Worm (Caenorhabditis elegans) whole organism, young adult: ENCODE results near the gene npr-2.
A peak's percentile ranks its signal among the peaks of the same experiment; 100 is the strongest.

ENCODE experiments used
- B0019.2 ChIP-seq: fragments of 200-800 bp; sonication (Bioruptor generic); conservative IDR thresholded peaks from 2 replicates; pipeline ENCODE4 v1.3.6; 2022; ENCODE audit warnings: missing genetic modification reagents, missing genetic modification characterization, missing compliant biosample characterization
- B0336.3 ChIP-seq: fragments of 200-800 bp; sonication (Bioruptor generic); IDR thresholded peaks from 2 replicates; pipeline ENCODE4 v1.3.6; 2022; ENCODE audit warnings: missing genetic modification characterization, missing compliant biosample characterization
- D2030.7 ChIP-seq: fragments of 200-800 bp; sonication (Bioruptor generic); IDR thresholded peaks from 2 replicates; pipeline ENCODE4 v1.3.6; 2022; ENCODE audit warnings: missing genetic modification reagents, missing genetic modification characterization, missing compliant biosample characterization
- F33H1.4 ChIP-seq: fragments of 200-800 bp; sonication (Bioruptor generic); IDR thresholded peaks from 2 replicates; pipeline ENCODE4 v1.3.6; 2022; ENCODE audit warnings: missing genetic modification reagents, missing genetic modification characterization, missing compliant biosample characterization
- F39B2.1 ChIP-seq: fragments of 200-800 bp; sonication (Bioruptor generic); IDR thresholded peaks from 2 replicates; pipeline ENCODE4 v1.3.6; 2022; ENCODE audit warnings: missing genetic modification reagents, missing genetic modification characterization, missing compliant biosample characterization
- F49E8.2 ChIP-seq: sonication (generic microtip); optimal IDR thresholded peaks from 3 replicates; lab custom pipeline; 2017; ENCODE audit warnings: missing genetic modification characterization, mild to moderate bottlenecking, missing compliant biosample characterization, antibody characterized with exemption, moderate library complexity; ENCODE audit not compliant: insufficient read depth
- K12H6.12 ChIP-seq: fragments of 200-800 bp; sonication (Bioruptor generic); optimal IDR thresholded peaks from 2 replicates; lab custom pipeline; 2018; ENCODE audit warnings: mild to moderate bottlenecking, missing genetic modification characterization, missing compliant biosample characterization
- T07F8.4 ChIP-seq: sonication (generic microtip); optimal IDR thresholded peaks from 2 replicates; lab custom pipeline; 2016; ENCODE audit warnings: mild to moderate bottlenecking, missing genetic modification characterization, moderate library complexity, missing compliant biosample characterization
- Y79H2A.3 ChIP-seq: fragments of 200-800 bp; sonication (Bioruptor generic); conservative IDR thresholded peaks from 2 replicates; pipeline ENCODE4 v1.3.6; 2022; ENCODE audit warnings: missing genetic modification reagents, missing genetic modification characterization, missing compliant biosample characterization
- ceh-79 ChIP-seq: sonication (generic microtip); optimal IDR thresholded peaks from 2 replicates; lab custom pipeline; 2017; ENCODE audit warnings: mild to moderate bottlenecking, missing genetic modification characterization, missing compliant biosample characterization
- dpl-1 ChIP-seq: fragments of 150-350 bp; optimal IDR thresholded peaks from 2 replicates; lab custom pipeline; 2014; ENCODE audit warnings: missing biosample characterization, missing genetic modification reagents, missing genetic modification characterization
- fkh-3 ChIP-seq: sonication (generic microtip); optimal IDR thresholded peaks from 2 replicates; lab custom pipeline; 2016; ENCODE audit warnings: mild to moderate bottlenecking, missing genetic modification characterization, missing compliant biosample characterization
- gei-17 ChIP-seq: fragments of 200-800 bp; sonication (Bioruptor generic); optimal IDR thresholded peaks from 2 replicates; lab custom pipeline; 2018; ENCODE audit warnings: mild to moderate bottlenecking, missing genetic modification characterization, missing compliant biosample characterization
- hlh-12 ChIP-seq: sonication (generic microtip); optimal IDR thresholded peaks from 2 replicates; lab custom pipeline; 2016; ENCODE audit warnings: missing genetic modification characterization, missing compliant biosample characterization
- hlh-26 ChIP-seq: fragments of 200-800 bp; sonication (Bioruptor generic); conservative IDR thresholded peaks from 2 replicates; pipeline ENCODE4 v1.3.6; 2022; ENCODE audit warnings: missing genetic modification reagents, missing genetic modification characterization, missing compliant biosample characterization
- hmg-1.2 ChIP-seq: fragments of 200-800 bp; sonication (Bioruptor generic); IDR thresholded peaks from 2 replicates; pipeline ENCODE4 v1.3.6; 2022; ENCODE audit warnings: missing genetic modification reagents, missing genetic modification characterization, missing compliant biosample characterization
- hrde-1 ChIP-seq: sonication (generic microtip); optimal IDR thresholded peaks from 2 replicates; lab custom pipeline; 2016; ENCODE audit warnings: missing genetic modification characterization, mild to moderate bottlenecking, missing compliant biosample characterization, moderate library complexity, missing genotype, missing genetic modification reagents, borderline replicate concordance
- lir-1 ChIP-seq: fragments of 200-800 bp; sonication (Bioruptor generic); conservative IDR thresholded peaks from 2 replicates; pipeline ENCODE4 v1.3.6; 2022; ENCODE audit warnings: missing genetic modification reagents, missing genetic modification characterization, missing compliant biosample characterization
- lsy-27 ChIP-seq: sonication (generic microtip); optimal IDR thresholded peaks from 2 replicates; lab custom pipeline; 2017; ENCODE audit warnings: missing genetic modification characterization, mild to moderate bottlenecking, missing compliant biosample characterization, antibody characterized with exemption, missing genotype, borderline replicate concordance; ENCODE audit not compliant: insufficient read depth
- madf-8 ChIP-seq: fragments of 200-800 bp; sonication (Bioruptor generic); conservative IDR thresholded peaks from 2 replicates; pipeline ENCODE4 v1.3.6; 2022; ENCODE audit warnings: missing genetic modification reagents, missing genetic modification characterization, missing compliant biosample characterization
- nfyb-1 ChIP-seq: fragments of 200-800 bp; sonication (Bioruptor generic); IDR thresholded peaks from 2 replicates; pipeline ENCODE4 v1.3.6; 2022; ENCODE audit warnings: missing genetic modification reagents, missing genetic modification characterization, missing compliant biosample characterization
- nhr-179 ChIP-seq: sonication (generic microtip); optimal IDR thresholded peaks from 2 replicates; lab custom pipeline; 2016; ENCODE audit warnings: mild to moderate bottlenecking, missing genetic modification characterization, missing compliant biosample characterization
- repo-1 ChIP-seq: sonication (generic microtip); optimal IDR thresholded peaks from 2 replicates; lab custom pipeline; 2017; ENCODE audit warnings: mild to moderate bottlenecking, missing genetic modification characterization, missing compliant biosample characterization
- snpc-3.4 ChIP-seq: sonication (generic microtip); optimal IDR thresholded peaks from 2 replicates; lab custom pipeline; 2017; ENCODE audit warnings: missing genetic modification characterization, mild to moderate bottlenecking, missing compliant biosample characterization, antibody characterized with exemption, moderate library complexity, missing genotype, missing genetic modification reagents
- tbp1 ChIP-seq: fragments of 200-800 bp; sonication (Bioruptor generic); optimal IDR thresholded peaks from 2 replicates; lab custom pipeline; 2018; ENCODE audit warnings: mild to moderate bottlenecking, missing genetic modification characterization, missing compliant biosample characterization
- unc-62 ChIP-seq: fragments of 150-350 bp; optimal IDR thresholded peaks from 2 replicates; lab custom pipeline; 2014; ENCODE audit warnings: missing biosample characterization, missing genetic modification reagents, missing genetic modification characterization
- xnd-1 ChIP-seq: sonication (generic microtip); optimal IDR thresholded peaks from 2 replicates; lab custom pipeline; 2016; ENCODE audit warnings: missing genotype, missing genetic modification reagents, missing genetic modification characterization, missing compliant biosample characterization
- zfh-2 ChIP-seq: fragments of 200-800 bp; sonication (Bioruptor generic); conservative IDR thresholded peaks from 2 replicates; pipeline ENCODE4 v1.3.6; 2022; ENCODE audit warnings: missing genetic modification reagents, missing genetic modification characterization, missing compliant biosample characterization
- ztf-25 ChIP-seq: fragments of 200-800 bp; sonication (Bioruptor generic); IDR thresholded peaks from 2 replicates; pipeline ENCODE4 v1.3.6; 2022; ENCODE audit warnings: missing genetic modification reagents, missing genetic modification characterization, missing compliant biosample characterization
- ztf-28 ChIP-seq: fragments of 200-800 bp; sonication (Bioruptor generic); IDR thresholded peaks from 2 replicates; pipeline ENCODE4 v1.3.6; 2022; ENCODE audit warnings: missing genetic modification reagents, missing genetic modification characterization, missing compliant biosample characterization
- ztf-6 ChIP-seq: fragments of 200-800 bp; sonication (Bioruptor generic); IDR thresholded peaks from 2 replicates; pipeline ENCODE4 v1.3.6; 2022; ENCODE audit warnings: missing genetic modification reagents, missing genetic modification characterization, missing compliant biosample characterization

Gene npr-2

DNA sequence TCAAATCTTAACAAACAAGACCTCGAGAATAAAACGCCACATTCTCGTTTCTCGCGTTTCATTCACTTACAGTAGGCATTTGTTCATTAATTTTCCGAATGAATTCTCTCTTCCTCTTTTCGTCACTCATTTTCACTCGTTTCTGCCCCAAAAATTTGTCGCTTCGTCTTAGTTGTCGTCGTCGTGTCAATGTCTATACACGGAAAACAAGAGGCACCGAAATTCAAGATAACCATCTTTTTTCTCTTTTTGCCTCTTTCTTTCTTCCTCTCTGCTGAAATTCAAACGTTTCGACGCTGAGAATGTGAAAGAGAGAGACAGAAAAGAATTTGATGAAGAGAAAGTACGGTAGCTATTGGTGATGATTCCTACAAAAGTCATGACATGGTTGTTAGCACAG lies 38.1 kb upstream of the npr-2 start:
- TF ChIP-seq fkh-3 (tag; lab: Kevin White, UChicago) (no peak), ceh-79 (tag; lab: Kevin White, UChicago) (no peak), ztf-28 (GFP tag; lab: Robert Waterston, UW) (no peak), F33H1.4 (no peak)

DNA sequence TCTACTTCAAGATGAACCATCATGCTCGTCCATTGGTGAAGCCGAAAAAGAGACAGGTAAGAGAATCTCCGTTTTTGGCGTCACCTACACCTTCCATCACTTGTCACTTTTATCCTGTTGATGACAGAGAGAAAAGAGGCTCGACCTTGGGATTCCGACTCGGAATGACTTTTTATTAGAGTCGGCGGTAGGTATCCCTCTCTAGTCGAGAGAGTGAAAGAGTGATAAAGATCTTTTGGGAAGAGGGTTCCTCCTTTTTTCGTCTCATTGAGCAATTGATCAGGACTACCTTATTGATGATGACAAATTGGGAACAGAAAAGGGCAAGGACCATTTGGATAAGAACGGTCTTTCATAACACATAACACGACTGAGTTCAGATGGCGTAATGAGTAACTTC lies 37.4 kb upstream of the npr-2 start:
- TF ChIP-seq dpl-1 (no peak), hlh-26 (no peak), lsy-27 (tag; lab: Kevin White, UChicago) (no peak), unc-62 (peak; percentile 53)

DNA sequence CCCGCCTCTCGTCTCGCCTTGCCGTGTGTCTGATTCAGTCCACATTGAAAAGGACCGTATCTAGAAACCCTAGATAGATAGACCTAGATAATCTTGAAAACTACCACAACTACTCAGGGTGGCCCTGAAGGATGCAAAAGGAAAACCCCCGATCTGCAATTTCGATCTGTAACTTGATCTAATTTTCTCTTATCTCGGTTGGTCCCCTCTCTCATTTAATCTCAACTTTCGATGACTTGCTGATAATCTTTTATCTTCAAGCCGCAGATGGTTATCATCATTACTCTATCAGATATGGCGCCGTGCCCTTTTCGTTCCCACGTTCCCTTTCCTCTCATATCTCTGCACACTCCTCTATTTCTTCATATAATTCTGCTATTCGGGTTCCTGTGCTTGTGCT lies 35.6 kb upstream of the npr-2 start:
- 0 out of 2 replicates have a peak, but pooled peaks have one; percentile 3 for TF ChIP-seq nfyb-1
- TF ChIP-seq ztf-25 (GFP tag; lab: Robert Waterston, UW), result no peak

DNA sequence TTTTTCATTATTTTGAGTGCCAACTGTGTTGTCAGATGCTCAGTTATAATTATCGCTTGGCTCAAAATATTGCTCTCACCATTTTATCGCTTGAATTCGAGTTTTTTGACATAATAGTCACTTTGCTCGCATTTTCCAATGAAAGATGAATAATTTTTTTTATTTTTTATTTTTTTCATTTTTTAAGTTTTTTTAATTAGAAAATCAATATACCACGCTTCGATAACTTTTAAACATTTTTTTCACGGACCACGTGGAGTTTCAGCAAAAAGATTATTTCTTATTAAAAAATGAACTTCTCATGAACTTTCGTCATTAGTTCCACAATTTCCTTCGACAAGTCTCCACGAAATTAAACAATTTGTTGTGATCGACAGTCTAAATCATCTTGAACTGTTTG lies 34.8 kb upstream of the npr-2 start, which contains the start of gene elt-1:
Gene elt-1 (plus strand): TSS at position 301 of the 400 bp plus-strand sequence.
- TF ChIP-seq xnd-1 (tag; lab: Kevin White, UChicago) (no peak), hlh-12 (tag; lab: Kevin White, UChicago) (no peak), F39B2.1 (GFP tag; lab: Robert Waterston, UW) (no peak), ztf-6 (GFP tag; lab: Robert Waterston, UW) (no peak), T07F8.4 (tag; lab: Kevin White, UChicago) (no peak)

DNA sequence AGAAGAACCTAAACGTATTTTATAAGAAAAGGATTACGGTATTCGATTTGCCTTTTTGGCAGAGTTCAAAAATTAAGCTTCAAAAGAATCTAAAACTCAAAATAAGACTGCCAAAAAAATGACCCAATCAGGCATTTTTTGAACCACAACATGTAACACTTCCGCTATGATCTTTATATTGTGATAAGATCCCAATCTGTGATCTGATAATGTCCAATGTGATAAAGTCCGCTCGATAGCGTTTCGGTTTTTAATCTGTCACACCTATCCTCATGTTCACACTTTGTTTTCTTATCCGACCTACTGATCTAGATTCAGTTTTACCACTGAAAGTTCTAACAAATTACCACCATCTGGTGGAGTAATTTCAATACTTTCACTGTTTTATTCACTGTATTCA lies 34.1 kb upstream of the npr-2 start:
- TF ChIP-seq F49E8.2 (tag; lab: Kevin White, UChicago) (no peak), ztf-28 (GFP tag; lab: Robert Waterston, UW) (no peak), nhr-179 (tag; lab: Kevin White, UChicago) (no peak), B0019.2 (GFP tag; lab: Robert Waterston, UW) (no peak), T07F8.4 (tag; lab: Kevin White, UChicago) (no peak), D2030.7 (GFP tag; lab: Robert Waterston, UW) (no peak), lir-1 (GFP tag; lab: Robert Waterston, UW) (no peak), hrde-1 (tag; lab: Kevin White, UChicago) (no peak), ztf-25 (GFP tag; lab: Robert Waterston, UW) (no peak), Y79H2A.3 (GFP tag; lab: Robert Waterston, UW) (no peak), K12H6.12 (no peak), ceh-79 (tag; lab: Kevin White, UChicago) (no peak), snpc-3.4 (no peak), repo-1 (no peak), B0336.3 (no peak), gei-17 (GFP tag; lab: Kevin White, UChicago) (no peak), madf-8 (GFP tag; lab: Robert Waterston, UW) (no peak), hmg-1.2 (GFP tag; lab: Robert Waterston, UW) (no peak), tbp1 (GFP tag; lab: Kevin White, UChicago) (no peak), zfh-2 (no peak)
- TF ChIP-seq, all 124 proteins: peak for 0
